Fruit fly (Drosophila melanogaster): ENCODE results near the gene Tfb4.

- no peak for TF ChIP-seq CG5204 (GFP tag; optimal IDR thresholded peaks at IDR 0.05)
- TF ChIP-seq CG33017 (tag; optimal IDR thresholded peaks at IDR 0.05): no peak
These were observed 8.2 kb upstream of the Tfb4 start, which contains the start of gene Tango14 for dm6 chr2L:1158519-1159319.
